Fruit fly (Drosophila melanogaster): ENCODE measurements around the gene Pdp.
A peak's percentile ranks its signal among the peaks of the same experiment; 100 is the strongest.

Gene Pdp

dm6 chrX:7696711-7697654 lies 37.5 kb downstream of the Pdp start (continued):
- TF ChIP-seq cato (GFP tag; optimal IDR thresholded peaks at IDR 0.05; ENCODE audit: borderline replicate concordance) (peak; percentile 57), CG6175 (GFP tag; IDR thresholded peaks at IDR 0.05) (peak; percentile 55; the same call in 1 of the 3 replicates), crp (GFP tag; optimal IDR thresholded peaks at IDR 0.05) (peak in 1 of 2 experiments; percentile 49), CG3163 (GFP tag; optimal IDR thresholded peaks at IDR 0.05) (peak; percentile 90), Tbp (GFP tag; optimal IDR thresholded peaks at IDR 0.05) (no peak), Opbp (GFP tag; IDR thresholded peaks at IDR 0.05; ENCODE audit: partially characterized antibody) (no peak), CG2116 (GFP tag; optimal IDR thresholded peaks at IDR 0.05) (peak; percentile 49), CG18764 (GFP tag; optimal IDR thresholded peaks at IDR 0.05) (peak; percentile 56), Spps (tag; optimal IDR thresholded peaks at IDR 0.05) (no peak), corto (GFP tag; optimal IDR thresholded peaks at IDR 0.05) (peak; percentile 76), CG3847 (GFP tag; IDR thresholded peaks at IDR 0.05) (peak; percentile 94), Nf-YC (tag; optimal IDR thresholded peaks at IDR 0.05) (peak; percentile 89), CG30431 (GFP tag; optimal IDR thresholded peaks at IDR 0.05) (peak; percentile 64), CG15011 (GFP tag; optimal IDR thresholded peaks at IDR 0.05) (peak; percentile 90), row (GFP tag; IDR thresholded peaks at IDR 0.05) (peak; percentile 97), CG12155 (GFP tag; optimal IDR thresholded peaks at IDR 0.05) (peak; percentile 89), tll (GFP tag; optimal IDR thresholded peaks at IDR 0.05) (no peak), CkIIα-i1 (GFP tag; IDR thresholded peaks at IDR 0.05) (0 out of 2 replicates have a peak, but pooled peaks have one; percentile 23), nerfin-1 (tag; optimal IDR thresholded peaks at IDR 0.05) (peak; percentile 67), CG10654 (GFP tag; optimal IDR thresholded peaks at IDR 0.05) (peak; percentile 74), exex (tag; optimal IDR thresholded peaks at IDR 0.05) (peak; percentile 86), zen2 (GFP tag; IDR thresholded peaks at IDR 0.05; ENCODE audit: partially characterized antibody) (no peak), Poxn (GFP tag; IDR thresholded peaks at IDR 0.05) (peak; percentile 82), CG6854 (GFP tag; optimal IDR thresholded peaks at IDR 0.05) (peak; percentile 93), CG31388 (GFP tag; optimal IDR thresholded peaks at IDR 0.05) (peak; percentile 24), CG8388 (GFP tag; optimal IDR thresholded peaks at IDR 0.05) (peak; percentile 62), CG11560 (tag; IDR thresholded peaks at IDR 0.05) (peak; percentile 61; the same call in 2 of the 3 replicates), CG5180 (GFP tag; optimal IDR thresholded peaks at IDR 0.05) (peak; percentile 79), usp (GFP tag; optimal IDR thresholded peaks at IDR 0.05) (no peak), so (GFP tag; IDR thresholded peaks at IDR 0.05) (peak; percentile 89), Elba2 (GFP tag; optimal IDR thresholded peaks at IDR 0.05) (no peak), dmrt11E (tag; optimal IDR thresholded peaks at IDR 0.05) (no peak), Xbp1 (GFP tag; optimal IDR thresholded peaks at IDR 0.05) (peak; percentile 86), pnt (GFP tag; optimal IDR thresholded peaks at IDR 0.05) (peak; percentile 68), CG11695 (GFP tag; IDR thresholded peaks at IDR 0.05) (peak; percentile 94), HLHmδ (GFP tag; optimal IDR thresholded peaks at IDR 0.05) (peak; percentile 47), Dek (tag; optimal IDR thresholded peaks at IDR 0.05) (peak; percentile 95), CG12299 (tag; optimal IDR thresholded peaks at IDR 0.05) (peak; percentile 89), Bgb (GFP tag; IDR thresholded peaks at IDR 0.05; ENCODE audit: partially characterized antibody) (no peak), Dfd (GFP tag; optimal IDR thresholded peaks at IDR 0.05) (peak in 1 of 2 experiments; percentile 80), Trl (optimal IDR thresholded peaks at IDR 0.05) (peak; percentile 90 to 98), Trl (GFP tag; optimal IDR thresholded peaks at IDR 0.05) (peak; percentile 74), CG31365 (tag; optimal IDR thresholded peaks at IDR 0.05) (peak; percentile 75), Lim3 (GFP tag; IDR thresholded peaks at IDR 0.05) (0 out of 2 replicates have a peak, but pooled peaks have one; percentile 14), Mrtf (GFP tag; IDR thresholded peaks at IDR 0.05) (peak; percentile 88), ap (GFP tag; IDR thresholded peaks at IDR 0.05) (peak; percentile 56; the same call in 1 of the 2 replicates), Ets65A (GFP tag) (peak; percentile 95), CG10147 (GFP tag; optimal IDR thresholded peaks at IDR 0.05) (peak; percentile 95)
